Fruit fly (Drosophila melanogaster) whole organism, adult: ENCODE data around the gene CG13048.

Source experiments
- CG11617 ChIP-seq: fragments of 200-800 bp; sonication (Bioruptor generic); optimal IDR thresholded peaks from 2 replicates; lab custom pipeline; 2017; ENCODE audit warnings: mild to moderate bottlenecking, missing biosample characterization, missing genetic modification reagents, missing genetic modification characterization
- CG12768 ChIP-seq: fragments of 200-800 bp; sonication (Bioruptor generic); optimal IDR thresholded peaks from 2 replicates; lab custom pipeline; 2017; ENCODE audit warnings: missing biosample characterization, missing genetic modification characterization, mild to moderate bottlenecking, moderate library complexity, missing genetic modification reagents
- CG14711 ChIP-seq: fragments of 200-800 bp; sonication (Bioruptor generic); optimal IDR thresholded peaks from 2 replicates; lab custom pipeline; 2018; ENCODE audit warnings: missing biosample characterization, mild to moderate bottlenecking, missing genetic modification characterization, moderate library complexity
- CG1620 ChIP-seq: fragments of 200-800 bp; sonication (Bioruptor generic); optimal IDR thresholded peaks from 2 replicates; lab custom pipeline; 2016; ENCODE audit warnings: missing biosample characterization, missing genetic modification characterization
- CG33017 ChIP-seq: fragments of 200-800 bp; sonication (Bioruptor generic); optimal IDR thresholded peaks from 2 replicates; lab custom pipeline; 2018; ENCODE audit warnings: missing biosample characterization, mild to moderate bottlenecking, missing genetic modification characterization, moderate library complexity
- CG5204 ChIP-seq: fragments of 200-800 bp; sonication (Bioruptor generic); optimal IDR thresholded peaks from 2 replicates; lab custom pipeline; 2016; ENCODE audit warnings: missing biosample characterization, missing genetic modification characterization
- CG7045 ChIP-seq: fragments of 200-800 bp; sonication (Bioruptor generic); optimal IDR thresholded peaks from 2 replicates; lab custom pipeline; 2017; ENCODE audit warnings: missing biosample characterization, mild to moderate bottlenecking, missing genetic modification characterization
- CG7101 ChIP-seq: fragments of 200-800 bp; sonication (Bioruptor generic); optimal IDR thresholded peaks from 2 replicates; lab custom pipeline; 2018; ENCODE audit warnings: missing biosample characterization, mild to moderate bottlenecking, missing genetic modification characterization, moderate library complexity
- Clk ChIP-seq: fragments of 200-800 bp; sonication (Bioruptor generic); optimal IDR thresholded peaks from 2 replicates; lab custom pipeline; 2017; ENCODE audit warnings: missing biosample characterization, missing genetic modification characterization
- Crg-1 ChIP-seq: fragments of 200-800 bp; sonication (Bioruptor generic); optimal IDR thresholded peaks from 2 replicates; lab custom pipeline; 2016; ENCODE audit warnings: missing biosample characterization, missing genetic modification characterization
- Hr96 ChIP-seq: fragments of 200-800 bp; sonication (Bioruptor generic); optimal IDR thresholded peaks from 2 replicates; lab custom pipeline; 2016; ENCODE audit warnings: missing biosample characterization, missing genetic modification characterization
- Mnt ChIP-seq: fragments of 200-800 bp; sonication (Bioruptor generic); optimal IDR thresholded peaks from 2 replicates; lab custom pipeline; 2016; ENCODE audit warnings: missing biosample characterization, mild to moderate bottlenecking, missing genetic modification characterization
- bab1 ChIP-seq: fragments of 200-800 bp; sonication (Bioruptor generic); optimal IDR thresholded peaks from 3 replicates; lab custom pipeline; 2019; ENCODE audit warnings: missing biosample characterization, mild to moderate bottlenecking, missing genetic modification characterization, moderate library complexity
- cic ChIP-seq: fragments of 200-800 bp; sonication (Bioruptor generic); optimal IDR thresholded peaks from 2 replicates; lab custom pipeline; 2017; ENCODE audit warnings: missing biosample characterization, mild to moderate bottlenecking, missing genetic modification characterization, moderate library complexity
- cnc ChIP-seq, 2 experiments: fragments of >200 bp; optimal IDR thresholded peaks; 2 replicates each; lab custom pipeline; 2017
- kay ChIP-seq: fragments of 200-800 bp; sonication (Bioruptor generic); peaks from one replicate; lab custom pipeline; 2016; ENCODE audit warnings: missing biosample characterization, missing genetic modification characterization, borderline replicate concordance
- ovo ChIP-seq: fragments of 200-800 bp; sonication (Bioruptor generic); optimal IDR thresholded peaks from 2 replicates; lab custom pipeline; 2016; ENCODE audit warnings: missing biosample characterization, missing genetic modification characterization
- pad ChIP-seq: fragments of 200-800 bp; sonication (Bioruptor generic); optimal IDR thresholded peaks from 3 replicates; lab custom pipeline; 2017; ENCODE audit warnings: missing biosample characterization, missing genetic modification characterization, mild to moderate bottlenecking, moderate library complexity, missing genetic modification reagents
- tj ChIP-seq: fragments of 200-800 bp; sonication (Bioruptor generic); optimal IDR thresholded peaks from 3 replicates; lab custom pipeline; 2017; ENCODE audit warnings: missing biosample characterization, mild to moderate bottlenecking, missing genetic modification characterization, moderate library complexity
- toe ChIP-seq: fragments of 200-800 bp; sonication (Bioruptor generic); optimal IDR thresholded peaks from 2 replicates; lab custom pipeline; 2016; ENCODE audit warnings: missing biosample characterization, missing genetic modification characterization

CG13048 gene

dm6 chr3L:16309972-16310371 lies 26.3 kb upstream of the CG13048 start:
- no peak for TF ChIP-seq Clk (GFP tag; lab: Kevin White, UChicago)
- peak; percentile 32 for TF ChIP-seq CG5204 (GFP tag; lab: Kevin White, UChicago)

dm6 chr3L:16308380-16308779 lies 24.7 kb upstream of the CG13048 start, which contains the start of gene CG13042:
Gene CG13042 (minus strand): TSS chr3L:16308480.
- TF ChIP-seq CG5204 (GFP tag; lab: Kevin White, UChicago) (no peak), tj (GFP tag; lab: Kevin White, UChicago) (no peak), cic (GFP tag; lab: Kevin White, UChicago) (no peak), kay (GFP tag; lab: Kevin White, UChicago) (no peak), CG12768 (GFP tag; lab: Kevin White, UChicago) (no peak), CG1620 (GFP tag; lab: Kevin White, UChicago) (no peak), cnc (optimal IDR thresholded peaks at IDR 0.05; lab: Kevin White, UChicago) (no peak), CG7045 (GFP tag; lab: Kevin White, UChicago) (no peak), CG11617 (GFP tag; lab: Kevin White, UChicago) (no peak), bab1 (GFP tag; lab: Kevin White, UChicago) (no peak), Clk (GFP tag; lab: Kevin White, UChicago) (no peak), CG7101 (no peak), CG33017 (tag; lab: Kevin White, UChicago) (no peak), Hr96 (GFP tag; lab: Kevin White, UChicago) (no peak), pad (GFP tag; lab: Kevin White, UChicago) (no peak), toe (no peak), Crg-1 (GFP tag; lab: Kevin White, UChicago) (no peak), Mnt (GFP tag; lab: Kevin White, UChicago) (no peak)

- TF ChIP-seq CG7045 (GFP tag; lab: Kevin White, UChicago) (no peak), CG5204 (GFP tag; lab: Kevin White, UChicago) (no peak), Clk (GFP tag; lab: Kevin White, UChicago) (no peak), toe (no peak), CG11617 (GFP tag; lab: Kevin White, UChicago) (no peak), tj (GFP tag; lab: Kevin White, UChicago) (no peak), bab1 (GFP tag; lab: Kevin White, UChicago) (no peak)
These were observed 22.3 kb upstream of the CG13048 start, which contains the start of the genes CG13043 and CG13063 for dm6 chr3L:16305820-16306650. Gene CG13043 (minus strand): TSS chr3L:16305870. Gene CG13063 (plus strand): TSS chr3L:16306600.

- TF ChIP-seq pad (GFP tag; lab: Kevin White, UChicago): no peak
- no peak for TF ChIP-seq CG5204 (GFP tag; lab: Kevin White, UChicago)
- no peak for TF ChIP-seq CG12768 (GFP tag; lab: Kevin White, UChicago)
- no peak for TF ChIP-seq cic (GFP tag; lab: Kevin White, UChicago)
These were observed 20.3 kb upstream of the CG13048 start, which contains the start of gene CG43249 for dm6 chr3L:16303982-16304381. Gene CG43249 (plus strand): TSS chr3L:16304282.

- no peak for TF ChIP-seq tj (GFP tag; lab: Kevin White, UChicago)
- TF ChIP-seq pad (GFP tag; lab: Kevin White, UChicago): no peak
- no peak for TF ChIP-seq Hr96 (GFP tag; lab: Kevin White, UChicago)
- TF ChIP-seq Crg-1 (GFP tag; lab: Kevin White, UChicago): no peak
- no peak for TF ChIP-seq CG33017 (tag; lab: Kevin White, UChicago)
- no peak for TF ChIP-seq cnc (optimal IDR thresholded peaks at IDR 0.05; lab: Kevin White, UChicago)
- TF ChIP-seq CG14711 (tag; lab: Kevin White, UChicago): no peak
- TF ChIP-seq CG7101: no peak
- TF ChIP-seq CG11617 (GFP tag; lab: Kevin White, UChicago): no peak
- TF ChIP-seq kay (GFP tag; lab: Kevin White, UChicago): no peak
- no peak for TF ChIP-seq cic (GFP tag; lab: Kevin White, UChicago)
- TF ChIP-seq Clk (GFP tag; lab: Kevin White, UChicago): no peak
- TF ChIP-seq bab1 (GFP tag; lab: Kevin White, UChicago): no peak
These were observed 19.4 kb upstream of the CG13048 start, which contains the start of gene CG13044 for dm6 chr3L:16303078-16303477. Gene CG13044 (minus strand): TSS chr3L:16303178.

dm6 chr3L:16301153-16301552 lies 17.4 kb upstream of the CG13048 start, which contains the start of gene CG4982:
Gene CG4982 (plus strand): TSS chr3L:16301453.
- no peak for TF ChIP-seq ovo (GFP tag; lab: Kevin White, UChicago)
- TF ChIP-seq cnc (optimal IDR thresholded peaks at IDR 0.05; lab: Kevin White, UChicago): no peak
- no peak for TF ChIP-seq CG14711 (tag; lab: Kevin White, UChicago)
- TF ChIP-seq kay (GFP tag; lab: Kevin White, UChicago): no peak

- TF ChIP-seq CG7101 (no peak), CG12768 (GFP tag; lab: Kevin White, UChicago) (no peak), Hr96 (GFP tag; lab: Kevin White, UChicago) (no peak), cnc (optimal IDR thresholded peaks at IDR 0.05; lab: Kevin White, UChicago) (no peak), pad (GFP tag; lab: Kevin White, UChicago) (no peak)
These were observed 11.7 kb upstream of the CG13048 start, which contains the start of gene CG4962 for dm6 chr3L:16295447-16295846. Gene CG4962 (minus strand): TSS chr3L:16295547.
